Worm (Caenorhabditis elegans): ENCODE results near the gene F49H12.2.

F49H12.2 gene

DNA sequence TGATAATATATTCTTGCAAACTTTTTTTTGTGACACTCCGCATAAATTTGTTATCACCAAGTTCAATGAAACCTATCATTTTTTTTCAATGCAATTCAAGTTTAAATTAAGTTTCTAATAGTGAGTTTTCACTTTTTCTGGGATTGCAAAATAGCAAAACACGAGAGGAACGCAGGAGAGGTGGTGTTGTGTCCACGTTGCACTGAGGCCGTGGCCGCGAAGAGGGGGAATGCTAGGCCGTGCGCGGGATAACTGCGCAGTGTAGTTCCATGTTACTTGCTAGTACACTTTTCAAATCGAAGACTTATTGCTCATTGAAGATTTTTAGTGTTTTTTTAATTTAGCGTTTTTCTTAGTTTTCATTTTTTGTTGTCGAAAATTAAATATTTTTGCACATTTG is 23.1 kb downstream of the F49H12.2 start:
- no peak for TF ChIP-seq ceh-82 (tag; optimal IDR thresholded peaks at IDR 0.05)
- TF ChIP-seq nfya-1 (tag; optimal IDR thresholded peaks at IDR 0.05; ENCODE audit: insufficient read depth), result no peak
- no peak for TF ChIP-seq fkh-10 (GFP tag; optimal IDR thresholded peaks at IDR 0.05)
- no peak for TF ChIP-seq elt-3 (tag; optimal IDR thresholded peaks at IDR 0.05)
- no peak for TF ChIP-seq mml-1 (tag; optimal IDR thresholded peaks at IDR 0.05)
- no peak for TF ChIP-seq nhr-76 (tag; optimal IDR thresholded peaks at IDR 0.05)
- TF ChIP-seq unc-62 (GFP tag; optimal IDR thresholded peaks at IDR 0.05), result no peak
- no peak for TF ChIP-seq nhr-12 (tag; optimal IDR thresholded peaks at IDR 0.05)
- TF ChIP-seq elt-1 (tag; optimal IDR thresholded peaks at IDR 0.05), result no peak
- no peak for TF ChIP-seq daf-12 (tag; optimal IDR thresholded peaks at IDR 0.05)
- TF ChIP-seq hmg-11 (tag; optimal IDR thresholded peaks at IDR 0.05), result no peak
- TF ChIP-seq ama-1 (optimal IDR thresholded peaks at IDR 0.05), result no peak
- TF ChIP-seq pha-4 (tag; optimal IDR thresholded peaks at IDR 0.05), result no peak
- no peak for TF ChIP-seq fos-1 (tag; optimal IDR thresholded peaks at IDR 0.05)
- TF ChIP-seq mdl-1 (tag; optimal IDR thresholded peaks at IDR 0.05), result no peak
- TF ChIP-seq aly-2 (tag; optimal IDR thresholded peaks at IDR 0.05), result no peak
- no peak for TF ChIP-seq egl-5 (tag; optimal IDR thresholded peaks at IDR 0.05)
- TF ChIP-seq nhr-28 (tag; optimal IDR thresholded peaks at IDR 0.05), result no peak

ce11 chrX:2108682-2109081 is 23.6 kb downstream of the F49H12.2 start, which contains the start of gene F53B1.2:
Gene F53B1.2, plus strand, starts transcription at chrX:2108982.
- TF ChIP-seq zag-1 (tag; optimal IDR thresholded peaks at IDR 0.05), result no peak
- TF ChIP-seq mml-1 (tag; optimal IDR thresholded peaks at IDR 0.05), result no peak
- no peak for TF ChIP-seq unc-62 (GFP tag; optimal IDR thresholded peaks at IDR 0.05)
- no peak for TF ChIP-seq lin-39 (tag; optimal IDR thresholded peaks at IDR 0.05)
- no peak for TF ChIP-seq sea-2 (GFP tag; optimal IDR thresholded peaks at IDR 0.05)
- TF ChIP-seq unc-39 (tag; optimal IDR thresholded peaks at IDR 0.05), result no peak
- no peak for TF ChIP-seq lin-15B (tag; optimal IDR thresholded peaks at IDR 0.05)
- TF ChIP-seq ceh-28 (tag; optimal IDR thresholded peaks at IDR 0.05), result no peak
- TF ChIP-seq ceh-9 (tag; optimal IDR thresholded peaks at IDR 0.05), result no peak
- TF ChIP-seq snpc-4 (tag; optimal IDR thresholded peaks at IDR 0.05), result no peak
- no peak for TF ChIP-seq nhr-76 (tag; optimal IDR thresholded peaks at IDR 0.05)
- no peak for TF ChIP-seq nfya-1 (tag; optimal IDR thresholded peaks at IDR 0.05; ENCODE audit: insufficient read depth)
- no peak for TF ChIP-seq ztf-11 (tag; optimal IDR thresholded peaks at IDR 0.05)
- no peak for TF ChIP-seq jun-1 (tag; optimal IDR thresholded peaks at IDR 0.05)
- no peak for TF ChIP-seq nhr-23 (tag; optimal IDR thresholded peaks at IDR 0.05)

DNA sequence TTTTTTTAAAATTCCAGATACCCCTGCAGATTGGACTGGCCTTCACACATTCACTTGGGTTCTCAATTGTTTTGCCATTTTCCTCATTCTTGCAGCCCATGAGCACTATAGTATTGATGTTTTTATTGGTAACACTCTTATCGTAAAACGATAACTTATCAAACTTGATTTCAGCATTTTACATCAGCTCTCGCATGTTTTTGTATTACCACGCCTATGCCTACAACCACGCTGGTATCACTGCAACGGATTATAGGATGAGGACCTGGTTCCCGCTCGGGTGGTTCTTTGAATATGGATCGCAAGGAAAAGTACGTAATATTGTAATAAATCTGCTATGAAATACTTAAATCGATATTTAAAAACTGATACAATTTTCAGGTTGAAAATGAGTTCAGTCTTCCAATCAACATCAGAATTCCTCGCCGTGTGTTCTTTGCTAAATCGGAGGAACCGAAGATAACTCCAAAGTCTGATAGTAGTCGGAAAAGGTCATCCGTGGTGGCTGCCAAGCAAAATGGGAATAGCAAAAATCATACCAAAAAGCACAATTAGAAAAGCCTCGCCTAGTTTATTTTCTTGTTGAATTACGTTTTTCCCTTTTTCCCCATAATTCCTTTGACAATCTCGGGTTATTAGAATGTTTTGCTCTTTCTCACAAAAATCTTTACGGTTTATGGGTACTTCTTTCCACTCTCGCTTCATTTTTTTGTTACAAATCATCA is 25.7 kb downstream of the F49H12.2 start:
- no peak for TF ChIP-seq eor-1 (tag; optimal IDR thresholded peaks at IDR 0.05)
- TF ChIP-seq nhr-43 (tag; optimal IDR thresholded peaks at IDR 0.05; ENCODE audit: poor library complexity, severe bottlenecking), result peak; percentile 76

ce11 chrX:2113004-2113403 is 27.9 kb downstream of the F49H12.2 start, which contains the start of gene bus-5:
Gene bus-5, minus strand, starts transcription at chrX:2113104.
- no peak for TF ChIP-seq mml-1 (tag; optimal IDR thresholded peaks at IDR 0.05)
- TF ChIP-seq elt-1 (tag; optimal IDR thresholded peaks at IDR 0.05), result no peak
- TF ChIP-seq unc-39 (tag; optimal IDR thresholded peaks at IDR 0.05), result no peak
- TF ChIP-seq fkh-10 (GFP tag; optimal IDR thresholded peaks at IDR 0.05), result no peak
- TF ChIP-seq pqm-1 (tag; optimal IDR thresholded peaks at IDR 0.05), result no peak
- TF ChIP-seq nhr-76 (tag; optimal IDR thresholded peaks at IDR 0.05), result no peak
- no peak for TF ChIP-seq fkh-2 (tag; optimal IDR thresholded peaks at IDR 0.05)
- no peak for TF ChIP-seq nhr-237 (tag; optimal IDR thresholded peaks at IDR 0.05)

- TF ChIP-seq egl-27 (tag; optimal IDR thresholded peaks at IDR 0.05), result no peak
- TF ChIP-seq nhr-67 (tag; optimal IDR thresholded peaks at IDR 0.05), result no peak
- TF ChIP-seq R02D3.7 (tag; optimal IDR thresholded peaks at IDR 0.05), result no peak
- TF ChIP-seq ztf-4 (tag; optimal IDR thresholded peaks at IDR 0.05), result no peak
- TF ChIP-seq nhr-11 (tag; optimal IDR thresholded peaks at IDR 0.05), result no peak
- no peak for TF ChIP-seq hmg-11 (tag; optimal IDR thresholded peaks at IDR 0.05)
- TF ChIP-seq ztf-11 (tag; optimal IDR thresholded peaks at IDR 0.05), result no peak
- TF ChIP-seq daf-12 (tag; optimal IDR thresholded peaks at IDR 0.05), result no peak
- TF ChIP-seq ZK546.5 (tag; optimal IDR thresholded peaks at IDR 0.05), result no peak
- no peak for TF ChIP-seq unc-39 (tag; optimal IDR thresholded peaks at IDR 0.05)
- no peak for TF ChIP-seq fkh-10 (GFP tag; optimal IDR thresholded peaks at IDR 0.05)
These were observed 29.1 kb downstream of the F49H12.2 start for ce11 chrX:2114171-2114570.
